Fruit fly (Drosophila melanogaster): ENCODE measurements around the gene Rpn7.

The Rpn7 gene

dm6 chr3R:22461673-22462585 is at the start of gene Rpn7, which contains the start of gene AP-2mu (continued):
- TF ChIP-seq gem (tag; optimal IDR thresholded peaks at IDR 0.05) (no peak), Bdp1 (GFP tag; optimal IDR thresholded peaks at IDR 0.05) (no peak), CG3163 (GFP tag; optimal IDR thresholded peaks at IDR 0.05) (no peak), wdn (GFP tag; IDR thresholded peaks at IDR 0.05) (no peak), gro (GFP tag; optimal IDR thresholded peaks at IDR 0.05) (no peak), h (optimal IDR thresholded peaks at IDR 0.05) (no peak), fru (optimal IDR thresholded peaks at IDR 0.05) (no peak), CG11504 (tag; optimal IDR thresholded peaks at IDR 0.05) (no peak), sob (GFP tag; IDR thresholded peaks at IDR 0.05) (no peak), bowl (GFP tag; IDR thresholded peaks at IDR 0.05) (no peak), Med (GFP tag) (peak; percentile 54), CG43689 (GFP tag; IDR thresholded peaks at IDR 0.05) (no peak), onecut (GFP tag; IDR thresholded peaks at IDR 0.05) (peak; percentile 85), crp (GFP tag; optimal IDR thresholded peaks at IDR 0.05) (peak in 1 of 2 experiments; percentile 25), CG11695 (GFP tag; IDR thresholded peaks at IDR 0.05) (no peak), CkIIα-i1 (GFP tag; IDR thresholded peaks at IDR 0.05) (no peak), Sin3A (optimal IDR thresholded peaks at IDR 0.05) (no peak), CoRest (tag; optimal IDR thresholded peaks at IDR 0.05) (peak; percentile 53), Rfx (GFP tag; IDR thresholded peaks at IDR 0.05) (no peak), dan (GFP tag; IDR thresholded peaks at IDR 0.05) (no peak), exex (tag; optimal IDR thresholded peaks at IDR 0.05) (no peak), nerfin-1 (tag; optimal IDR thresholded peaks at IDR 0.05) (peak; percentile 26), CG9215 (GFP tag; IDR thresholded peaks at IDR 0.05) (no peak), Pdp1 (GFP tag; optimal IDR thresholded peaks at IDR 0.05) (no peak), CG18619 (GFP tag; optimal IDR thresholded peaks at IDR 0.05) (no peak), Fer2 (tag; optimal IDR thresholded peaks at IDR 0.05) (no peak), CG9817 (tag; optimal IDR thresholded peaks at IDR 0.05) (no peak), CG12942 (GFP tag; optimal IDR thresholded peaks at IDR 0.05) (no peak), CG6272 (GFP tag; IDR thresholded peaks at IDR 0.05) (no peak), knrl (GFP tag; IDR thresholded peaks at IDR 0.05; ENCODE audit: partially characterized antibody) (no peak), CG8290 (GFP tag; optimal IDR thresholded peaks at IDR 0.05) (no peak), CG8290 (tag; optimal IDR thresholded peaks at IDR 0.05) (no peak), scrt (GFP tag; optimal IDR thresholded peaks at IDR 0.05) (no peak), CG4328 (GFP tag; optimal IDR thresholded peaks at IDR 0.05) (no peak), hbn (GFP tag; IDR thresholded peaks at IDR 0.05; ENCODE audit: partially characterized antibody) (no peak), Atf3 (GFP tag; optimal IDR thresholded peaks at IDR 0.05) (no peak), CG7839 (tag; optimal IDR thresholded peaks at IDR 0.05) (peak; percentile 28), grau (tag; optimal IDR thresholded peaks at IDR 0.05) (no peak), p53 (GFP tag; optimal IDR thresholded peaks at IDR 0.05) (no peak), CG13123 (GFP tag; optimal IDR thresholded peaks at IDR 0.05) (no peak), nau (GFP tag; optimal IDR thresholded peaks at IDR 0.05) (no peak), BtbVII (GFP tag; optimal IDR thresholded peaks at IDR 0.05) (no peak), Xrp1 (GFP tag; IDR thresholded peaks at IDR 0.05) (no peak), cg (GFP tag; optimal IDR thresholded peaks at IDR 0.05) (no peak), Meics (GFP tag; optimal IDR thresholded peaks at IDR 0.05) (no peak), sug (tag; optimal IDR thresholded peaks at IDR 0.05) (peak; percentile 18), eve (GFP tag; optimal IDR thresholded peaks at IDR 0.05) (no peak), Awh (GFP tag; IDR thresholded peaks at IDR 0.05) (no peak), PHDP (tag; optimal IDR thresholded peaks at IDR 0.05) (no peak), NC2α (GFP tag; optimal IDR thresholded peaks at IDR 0.05) (no peak), CG17829 (tag; optimal IDR thresholded peaks at IDR 0.05) (peak; percentile 17)
